Fruit fly (Drosophila melanogaster): Measurements from ENCODE around the gene CG10962.

DNA sequence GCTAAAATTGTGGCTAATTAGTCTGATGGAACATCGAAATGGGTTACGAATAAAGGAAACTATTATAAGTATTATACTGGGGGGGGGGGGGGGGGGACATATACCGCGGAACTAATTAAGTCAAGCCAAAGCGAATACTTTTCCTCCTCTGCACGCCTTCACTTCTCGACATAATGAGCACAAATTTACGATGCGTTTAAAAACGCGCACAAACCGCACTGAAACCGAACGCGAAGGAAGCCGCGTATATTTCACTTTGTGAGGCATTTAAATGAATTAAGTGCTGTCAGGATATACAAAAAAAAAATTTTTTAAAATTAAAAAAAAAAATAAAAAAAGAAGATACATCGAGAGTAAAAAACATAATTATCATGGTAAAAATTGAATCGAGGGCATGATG, 15.8 kb downstream of the CG10962 start:
- TF ChIP-seq Sin3A (optimal IDR thresholded peaks at IDR 0.05) (no peak), h (optimal IDR thresholded peaks at IDR 0.05) (no peak), ttk (optimal IDR thresholded peaks at IDR 0.05) (no peak), insv (optimal IDR thresholded peaks at IDR 0.05) (no peak), psq (optimal IDR thresholded peaks at IDR 0.05) (no peak), Myc (optimal IDR thresholded peaks at IDR 0.05) (no peak)
